Worm (Caenorhabditis elegans): ENCODE results near the gene Y38E10A.22.
A peak's percentile ranks its signal among the peaks of the same experiment; 100 is the strongest.

Y38E10A.22 gene

DNA sequence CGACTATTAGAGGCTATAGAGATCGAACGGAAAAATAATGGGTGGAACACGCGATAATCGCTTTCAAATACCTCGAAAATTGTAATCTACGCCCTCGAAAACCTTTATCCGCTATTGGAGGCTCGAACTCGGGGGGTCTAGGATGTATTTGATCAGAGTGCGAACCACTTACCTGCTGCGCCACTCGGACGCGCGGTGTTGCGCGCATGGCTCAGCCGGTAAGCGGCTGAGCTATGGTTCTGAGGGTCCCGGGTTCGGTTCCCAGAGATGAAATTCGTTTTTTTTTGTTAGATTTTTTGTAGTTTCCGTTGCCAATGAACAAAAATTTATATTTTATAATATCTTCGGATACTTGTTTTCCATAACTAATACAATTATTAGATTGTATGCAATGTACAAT is 9.5 kb downstream of the Y38E10A.22 start:
- TF ChIP-seq lin-39 (tag; optimal IDR thresholded peaks at IDR 0.05) (no peak), lin-15B (tag; optimal IDR thresholded peaks at IDR 0.05) (no peak), elt-3 (tag; optimal IDR thresholded peaks at IDR 0.05) (no peak)

DNA sequence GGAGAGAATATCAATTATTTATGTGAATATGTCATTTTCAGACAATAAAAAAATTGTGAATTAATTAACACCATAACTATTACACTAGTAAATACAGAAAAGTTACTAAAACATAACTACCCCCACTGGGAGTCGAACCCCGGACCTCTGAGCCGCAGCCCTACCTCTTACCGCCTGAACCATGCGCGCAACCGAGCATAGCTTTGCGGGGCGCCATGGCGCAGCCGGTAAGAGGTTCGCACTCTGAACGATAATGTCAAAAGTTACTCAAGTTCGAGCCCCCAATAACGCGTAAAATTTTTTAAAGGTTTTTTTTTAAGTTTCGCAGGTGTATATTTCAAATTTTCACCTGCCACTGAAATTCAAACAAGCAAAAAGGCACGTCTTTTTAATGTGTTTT is 11.6 kb downstream of the Y38E10A.22 start:
- TF ChIP-seq ceh-16 (tag; optimal IDR thresholded peaks at IDR 0.05) (no peak), nhr-28 (tag; optimal IDR thresholded peaks at IDR 0.05) (no peak), nhr-23 (tag; optimal IDR thresholded peaks at IDR 0.05) (no peak), nhr-12 (tag; optimal IDR thresholded peaks at IDR 0.05) (no peak), mml-1 (tag; optimal IDR thresholded peaks at IDR 0.05) (no peak), elt-1 (tag; optimal IDR thresholded peaks at IDR 0.05) (no peak), nhr-25 (tag; optimal IDR thresholded peaks at IDR 0.05) (no peak), mdl-1 (tag; optimal IDR thresholded peaks at IDR 0.05) (no peak), nhr-237 (tag; optimal IDR thresholded peaks at IDR 0.05) (no peak), ZK546.5 (tag; optimal IDR thresholded peaks at IDR 0.05) (no peak), eor-1 (tag; optimal IDR thresholded peaks at IDR 0.05) (no peak), ceh-9 (tag; optimal IDR thresholded peaks at IDR 0.05) (no peak), egl-27 (tag; optimal IDR thresholded peaks at IDR 0.05) (no peak), nhr-11 (tag; optimal IDR thresholded peaks at IDR 0.05) (no peak), ceh-82 (tag; optimal IDR thresholded peaks at IDR 0.05) (no peak), R02D3.7 (tag; optimal IDR thresholded peaks at IDR 0.05) (no peak), ama-1 (optimal IDR thresholded peaks at IDR 0.05) (no peak)

DNA sequence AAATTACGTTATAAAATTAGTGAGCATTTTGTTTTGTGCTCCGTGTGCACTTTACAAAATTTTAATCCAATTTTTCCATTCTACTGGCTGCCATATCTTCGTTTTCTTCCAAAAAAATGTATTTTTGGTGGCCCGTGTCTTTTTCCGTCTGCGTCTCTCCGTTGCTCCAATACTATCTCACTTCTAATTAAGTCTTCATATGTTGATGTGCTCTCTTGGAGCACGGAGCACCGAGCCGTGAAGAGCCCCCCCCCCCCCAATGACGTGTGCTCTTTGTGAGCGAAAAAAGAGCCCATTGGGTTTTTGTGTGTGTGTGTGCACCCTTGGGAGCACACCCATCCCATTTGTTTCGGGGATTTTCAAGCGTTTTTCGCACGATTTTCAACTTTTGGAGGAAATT is 12.6 kb downstream of the Y38E10A.22 start:
- TF ChIP-seq lin-39 (tag; optimal IDR thresholded peaks at IDR 0.05) (peak; percentile 40), mdl-1 (tag; optimal IDR thresholded peaks at IDR 0.05) (no peak), nhr-28 (tag; optimal IDR thresholded peaks at IDR 0.05) (no peak), nhr-23 (tag; optimal IDR thresholded peaks at IDR 0.05) (no peak), lsy-12 (tag; optimal IDR thresholded peaks at IDR 0.05) (peak; percentile 6), hmg-11 (tag; optimal IDR thresholded peaks at IDR 0.05) (peak; percentile 53), nfya-1 (tag; optimal IDR thresholded peaks at IDR 0.05; ENCODE audit: insufficient read depth) (peak; percentile 24)

DNA sequence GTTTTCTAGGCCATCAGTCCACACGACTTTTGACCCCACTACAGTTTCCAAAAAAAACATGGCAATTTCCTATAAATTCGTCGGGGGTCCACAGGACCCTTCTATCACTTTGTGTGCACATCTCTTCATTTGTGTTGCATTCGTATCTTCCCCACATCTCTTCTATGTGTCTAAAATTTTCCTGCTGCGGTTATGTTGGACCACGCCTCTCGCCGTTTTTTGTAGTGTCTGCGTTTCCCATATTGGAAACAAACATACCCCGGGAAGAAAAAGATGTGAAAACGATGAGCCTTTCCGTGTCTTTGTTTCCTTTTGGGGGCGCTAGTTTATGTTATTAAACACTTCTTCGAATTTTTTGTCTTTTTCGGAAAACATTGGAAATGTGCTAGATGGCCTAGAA is 15.7 kb downstream of the Y38E10A.22 start:
- TF ChIP-seq lin-39 (tag; optimal IDR thresholded peaks at IDR 0.05) (peak; percentile 70), nfya-1 (tag; optimal IDR thresholded peaks at IDR 0.05; ENCODE audit: insufficient read depth) (peak; percentile 51), R02D3.7 (tag; optimal IDR thresholded peaks at IDR 0.05) (no peak), nhr-76 (tag; optimal IDR thresholded peaks at IDR 0.05) (no peak)

DNA sequence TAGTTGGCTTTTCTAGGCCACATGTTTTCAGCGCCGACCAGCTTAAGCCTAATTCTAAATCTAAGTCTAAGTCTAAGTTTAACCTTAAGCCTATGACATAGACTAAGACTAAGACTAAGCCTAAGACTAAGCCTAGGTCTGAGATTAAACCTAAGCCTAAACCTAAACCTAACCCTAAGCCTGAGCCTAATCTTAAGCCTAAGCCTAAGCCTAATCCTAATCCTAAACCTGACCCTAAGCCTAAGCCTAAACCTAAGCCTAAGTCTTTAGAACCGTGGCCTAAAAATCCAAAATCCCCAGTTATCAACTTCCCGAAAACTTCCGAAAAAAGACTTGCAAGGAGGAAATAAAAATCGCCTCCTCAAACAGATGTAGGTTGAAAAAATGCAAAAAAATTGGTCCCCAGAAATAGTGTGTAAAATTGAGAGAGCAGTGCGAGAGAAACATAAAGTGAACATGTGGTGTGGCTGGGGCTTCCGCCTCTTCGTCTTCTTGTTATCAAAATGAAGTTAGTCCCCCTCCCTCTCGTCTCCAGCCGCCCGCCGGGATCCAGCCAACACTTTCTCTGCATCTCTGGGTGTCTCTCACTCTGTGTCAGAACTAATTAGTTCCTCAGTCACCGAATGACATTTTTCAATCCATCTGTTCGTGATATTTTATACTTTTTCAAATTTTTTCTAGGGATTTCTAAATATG is 17.8 kb downstream of the Y38E10A.22 start:
- TF ChIP-seq nhr-43 (tag; optimal IDR thresholded peaks at IDR 0.05; ENCODE audit: poor library complexity, severe bottlenecking) (no peak), nhr-67 (tag; optimal IDR thresholded peaks at IDR 0.05) (no peak), ceh-9 (tag; optimal IDR thresholded peaks at IDR 0.05) (no peak), mml-1 (tag; optimal IDR thresholded peaks at IDR 0.05) (no peak), nhr-28 (tag; optimal IDR thresholded peaks at IDR 0.05) (no peak), aly-2 (tag; optimal IDR thresholded peaks at IDR 0.05) (no peak), ztf-4 (tag; optimal IDR thresholded peaks at IDR 0.05) (no peak), nhr-76 (tag; optimal IDR thresholded peaks at IDR 0.05) (no peak), elt-2 (tag; optimal IDR thresholded peaks at IDR 0.05) (no peak), ceh-16 (tag; optimal IDR thresholded peaks at IDR 0.05) (no peak), zag-1 (tag; optimal IDR thresholded peaks at IDR 0.05) (no peak), fos-1 (tag; optimal IDR thresholded peaks at IDR 0.05) (no peak), egl-27 (tag; optimal IDR thresholded peaks at IDR 0.05) (no peak), hmg-11 (tag; optimal IDR thresholded peaks at IDR 0.05) (peak; percentile 38), lin-39 (tag; optimal IDR thresholded peaks at IDR 0.05) (peak; percentile 47), ztf-11 (tag; optimal IDR thresholded peaks at IDR 0.05) (no peak), ceh-82 (tag; optimal IDR thresholded peaks at IDR 0.05) (no peak), egl-5 (tag; optimal IDR thresholded peaks at IDR 0.05) (peak; percentile 2), daf-12 (tag; optimal IDR thresholded peaks at IDR 0.05) (no peak), fkh-10 (GFP tag; optimal IDR thresholded peaks at IDR 0.05) (no peak), nfya-1 (tag; optimal IDR thresholded peaks at IDR 0.05; ENCODE audit: insufficient read depth) (peak; percentile 38), nhr-237 (tag; optimal IDR thresholded peaks at IDR 0.05) (no peak), nhr-12 (tag; optimal IDR thresholded peaks at IDR 0.05) (no peak), skn-1 (tag; optimal IDR thresholded peaks at IDR 0.05) (no peak), ceh-28 (tag; optimal IDR thresholded peaks at IDR 0.05) (no peak), jun-1 (tag; optimal IDR thresholded peaks at IDR 0.05) (no peak), snpc-4 (tag; optimal IDR thresholded peaks at IDR 0.05) (peak; percentile 34), nhr-25 (tag; optimal IDR thresholded peaks at IDR 0.05) (no peak), eor-1 (tag; optimal IDR thresholded peaks at IDR 0.05) (no peak), mdl-1 (tag; optimal IDR thresholded peaks at IDR 0.05) (no peak), nhr-11 (tag; optimal IDR thresholded peaks at IDR 0.05) (no peak), lin-15B (tag; optimal IDR thresholded peaks at IDR 0.05) (peak; percentile 22), elt-3 (tag; optimal IDR thresholded peaks at IDR 0.05) (no peak), pqm-1 (tag; optimal IDR thresholded peaks at IDR 0.05) (no peak), sea-2 (GFP tag; optimal IDR thresholded peaks at IDR 0.05) (no peak)
